Worm (Caenorhabditis elegans): ENCODE data around the gene rog-1.

ce11 chrII:1400105-1400504 is 25.3 kb upstream of the rog-1 start, which contains the start of gene F54D12.1:
- TF ChIP-seq egl-27 (tag; optimal IDR thresholded peaks at IDR 0.05) (no peak), ceh-16 (tag; optimal IDR thresholded peaks at IDR 0.05) (no peak), nhr-6 (tag; optimal IDR thresholded peaks at IDR 0.05) (no peak), mab-5 (tag; optimal IDR thresholded peaks at IDR 0.05) (no peak)
